Worm (Caenorhabditis elegans) whole organism, L4 larva: ENCODE results near the gene F49H12.4.

Experiments used
- F10B5.3 ChIP-seq: sonication (generic microtip); optimal IDR thresholded peaks from 2 replicates; lab custom pipeline; 2016; ENCODE audit warnings: mild to moderate bottlenecking, missing genetic modification characterization, missing compliant biosample characterization
- F26F4.8 ChIP-seq: fragments of 200-800 bp; sonication (Bioruptor generic); conservative IDR thresholded peaks from 2 replicates; pipeline ENCODE4 v1.3.6; 2022; ENCODE audit warnings: missing genetic modification characterization, missing compliant biosample characterization
- F37D6.2 ChIP-seq: sonication (generic microtip); optimal IDR thresholded peaks from 2 replicates; lab custom pipeline; 2016; ENCODE audit warnings: mild to moderate bottlenecking, missing genetic modification characterization, missing compliant biosample characterization
- Y5F2A.4 ChIP-seq: fragments of 200-800 bp; sonication (Bioruptor generic); optimal IDR thresholded peaks from 2 replicates; lab custom pipeline; 2018; ENCODE audit warnings: mild to moderate bottlenecking, missing genetic modification characterization, missing compliant biosample characterization
- ZK546.5 ChIP-seq, 2 experiments: sonication (generic microtip); optimal IDR thresholded peaks; 2 replicates each; lab custom pipeline; 2017; ENCODE audit warnings: missing biosample characterization in 2 of 2, missing genetic modification characterization in 2 of 2
- aly-2 ChIP-seq: sonication (generic microtip); optimal IDR thresholded peaks from 2 replicates; lab custom pipeline; 2018; ENCODE audit warnings: missing biosample characterization, missing genetic modification characterization
- ceh-28 ChIP-seq: fragments of 150-350 bp; optimal IDR thresholded peaks from 2 replicates; lab custom pipeline; 2014; ENCODE audit warnings: missing biosample characterization, missing genetic modification reagents, missing genetic modification characterization
- ceh-62 ChIP-seq: sonication (generic microtip); optimal IDR thresholded peaks from 2 replicates; lab custom pipeline; 2017; ENCODE audit warnings: missing biosample characterization, missing genetic modification characterization
- ces-1 ChIP-seq: fragments of 150-350 bp; sonication (generic microtip); optimal IDR thresholded peaks from 4 replicates; lab custom pipeline; 2014; ENCODE audit warnings: missing biosample characterization, missing genetic modification reagents, missing genetic modification characterization
- cey-2 ChIP-seq: sonication (generic microtip); optimal IDR thresholded peaks from 3 replicates; lab custom pipeline; 2017; ENCODE audit warnings: missing genetic modification characterization, mild to moderate bottlenecking, missing compliant biosample characterization, antibody characterized with exemption, borderline replicate concordance; ENCODE audit not compliant: insufficient read depth
- daf-12 ChIP-seq: fragments of 150-350 bp; optimal IDR thresholded peaks from 2 replicates; lab custom pipeline; 2014; ENCODE audit warnings: missing biosample characterization, missing genetic modification reagents, missing genetic modification characterization
- daf-16 ChIP-seq, 3 experiments: sonication (generic microtip); optimal IDR thresholded peaks; 2 replicates each; lab custom pipeline; 2016 to 2017; ENCODE audit warnings: missing genetic modification characterization in 3 of 3, missing genetic modification reagents in 3 of 3, mild to moderate bottlenecking in 2 of 3, missing compliant biosample characterization in 2 of 3, missing biosample characterization in 1 of 3, moderate library complexity in 1 of 3
- daf-19 ChIP-seq: fragments of 200-800 bp; sonication (Bioruptor generic); conservative IDR thresholded peaks from 2 replicates; pipeline ENCODE4 v1.3.6; 2022; ENCODE audit warnings: missing genetic modification characterization, missing compliant biosample characterization
- dmd-6 ChIP-seq: fragments of 200-800 bp; sonication (Bioruptor generic); IDR thresholded peaks from 2 replicates; pipeline ENCODE4 v1.3.6; 2022; ENCODE audit warnings: missing genetic modification reagents, missing genetic modification characterization, missing compliant biosample characterization
- dmd-9 ChIP-seq: fragments of 200-800 bp; sonication (Bioruptor generic); IDR thresholded peaks from 2 replicates; pipeline ENCODE4 v1.3.6; 2022; ENCODE audit warnings: missing genetic modification reagents, missing genetic modification characterization, missing compliant biosample characterization
- dpl-1 ChIP-seq: fragments of 150-350 bp; optimal IDR thresholded peaks from 2 replicates; lab custom pipeline; 2014; ENCODE audit warnings: missing biosample characterization, missing genetic modification reagents, missing genetic modification characterization
- duxl-1 ChIP-seq: sonication (generic microtip); optimal IDR thresholded peaks from 2 replicates; lab custom pipeline; 2016; ENCODE audit warnings: mild to moderate bottlenecking, missing genetic modification characterization, moderate library complexity, missing compliant biosample characterization; ENCODE audit not compliant: poor library complexity
- dve-1 ChIP-seq: sonication (generic microtip); optimal IDR thresholded peaks from 2 replicates; lab custom pipeline; 2017; ENCODE audit warnings: antibody characterized with exemption, mild to moderate bottlenecking, missing genetic modification characterization, missing compliant biosample characterization; ENCODE audit not compliant: insufficient read depth
- egl-43 ChIP-seq: fragments of 200-800 bp; sonication (Bioruptor generic); IDR thresholded peaks from 2 replicates; pipeline ENCODE4 v1.3.6; 2022; ENCODE audit warnings: missing genetic modification reagents, missing genetic modification characterization, missing compliant biosample characterization
- fkh-10 ChIP-seq: fragments of 150-350 bp; optimal IDR thresholded peaks from 2 replicates; lab custom pipeline; 2014; ENCODE audit warnings: missing biosample characterization, missing genetic modification reagents, missing genetic modification characterization
- fos-1 ChIP-seq: fragments of 150-350 bp; optimal IDR thresholded peaks from 2 replicates; lab custom pipeline; 2014; ENCODE audit warnings: missing biosample characterization, missing genetic modification characterization
- hlh-11 ChIP-seq: fragments of 200-800 bp; sonication (Bioruptor generic); optimal IDR thresholded peaks from 2 replicates; lab custom pipeline; 2018; ENCODE audit warnings: mild to moderate bottlenecking, missing genetic modification characterization, missing compliant biosample characterization
- jun-1 ChIP-seq: fragments of 150-350 bp; optimal IDR thresholded peaks from 2 replicates; lab custom pipeline; 2014; ENCODE audit warnings: missing biosample characterization, missing genetic modification reagents, missing genetic modification characterization
- lin-1 ChIP-seq: fragments of 200-800 bp; sonication (Bioruptor generic); IDR thresholded peaks from 2 replicates; pipeline ENCODE4 v1.3.6; 2022; ENCODE audit warnings: missing genetic modification reagents, missing genetic modification characterization, missing compliant biosample characterization
- lin-15B ChIP-seq: fragments of 150-350 bp; sonication (generic microtip); optimal IDR thresholded peaks from 3 replicates; lab custom pipeline; 2014; ENCODE audit warnings: missing biosample characterization, missing genetic modification characterization
- lin-29 ChIP-seq: fragments of 200-800 bp; sonication (Bioruptor generic); IDR thresholded peaks from 2 replicates; pipeline ENCODE4 v1.3.6; 2022; ENCODE audit warnings: missing genetic modification reagents, missing genetic modification characterization, missing compliant biosample characterization
- lin-39 ChIP-seq: fragments of 150-350 bp; optimal IDR thresholded peaks from 2 replicates; lab custom pipeline; 2014; ENCODE audit warnings: missing biosample characterization, missing genetic modification reagents, missing genetic modification characterization
- lsy-2 ChIP-seq, 2 experiments: fragments of 150-350 bp in 1 of 2; sonication (generic microtip) in 1 of 2; optimal IDR thresholded peaks; 2 replicates each; lab custom pipeline; 2014 to 2017; ENCODE audit warnings: missing biosample characterization in 2 of 2, missing genetic modification characterization in 2 of 2
- madf-5 ChIP-seq, 2 experiments: fragments of 200-800 bp; sonication (Bioruptor generic); IDR thresholded peaks; 2 replicates each; pipeline ENCODE4 v1.3.6; 2022; ENCODE audit warnings: missing compliant biosample characterization in 2 of 2, missing genetic modification characterization in 2 of 2
- mdl-1 ChIP-seq, 2 experiments: fragments of 150-350 bp in 1 of 2; sonication (generic microtip) in 1 of 2; optimal IDR thresholded peaks; 2 replicates each; lab custom pipeline; 2014 to 2017; ENCODE audit warnings: missing biosample characterization in 2 of 2, missing genetic modification characterization in 2 of 2
- mep-1 ChIP-seq: fragments of 150-350 bp; sonication (generic microtip); optimal IDR thresholded peaks from 3 replicates; lab custom pipeline; 2014; ENCODE audit warnings: missing biosample characterization, missing genetic modification characterization
- mes-2 ChIP-seq: sonication (generic microtip); optimal IDR thresholded peaks from 2 replicates; lab custom pipeline; 2016; ENCODE audit warnings: missing genotype, mild to moderate bottlenecking, missing genetic modification characterization, missing compliant biosample characterization; ENCODE audit not compliant: poor library complexity, severe bottlenecking
- nhr-10 ChIP-seq: fragments of 150-350 bp; optimal IDR thresholded peaks from 2 replicates; lab custom pipeline; 2014; ENCODE audit warnings: missing biosample characterization, missing genetic modification characterization
- nhr-111 ChIP-seq: fragments of 200-800 bp; sonication (Bioruptor generic); optimal IDR thresholded peaks from 2 replicates; lab custom pipeline; 2018; ENCODE audit warnings: mild to moderate bottlenecking, missing genetic modification characterization, missing compliant biosample characterization
- nhr-28 ChIP-seq: fragments of 150-350 bp; optimal IDR thresholded peaks from 2 replicates; lab custom pipeline; 2014; ENCODE audit warnings: missing biosample characterization, missing genetic modification characterization
- nhr-41 ChIP-seq: fragments of 200-800 bp; sonication (Bioruptor generic); IDR thresholded peaks from 2 replicates; pipeline ENCODE4 v1.3.6; 2022; ENCODE audit warnings: missing genetic modification reagents, missing genetic modification characterization, missing compliant biosample characterization
- nhr-6 ChIP-seq: fragments of 150-350 bp; optimal IDR thresholded peaks from 2 replicates; lab custom pipeline; 2014; ENCODE audit warnings: missing biosample characterization, missing genetic modification characterization
- nhr-76 ChIP-seq: fragments of 150-350 bp; optimal IDR thresholded peaks from 2 replicates; lab custom pipeline; 2014; ENCODE audit warnings: missing biosample characterization, missing genetic modification characterization
- nhr-77 ChIP-seq: fragments of 150-350 bp; optimal IDR thresholded peaks from 2 replicates; lab custom pipeline; 2014; ENCODE audit warnings: missing biosample characterization, missing genetic modification characterization
- pha-4 ChIP-seq, 2 experiments: fragments of 150-350 bp in 1 of 2; fragments of 200-800 bp in 1 of 2; sonication (Bioruptor generic) in 1 of 2; IDR thresholded peaks in 1 of 2; optimal IDR thresholded peaks in 1 of 2; 2 replicates each; pipeline versions ENCODE4 v1.3.6 to Lab custom; 2014 to 2022; ENCODE audit warnings: missing genetic modification characterization in 2 of 2, missing genetic modification reagents in 2 of 2, missing biosample characterization in 1 of 2, missing compliant biosample characterization in 1 of 2
- saeg-2 ChIP-seq: fragments of 200-800 bp; sonication (Bioruptor generic); IDR thresholded peaks from 2 replicates; pipeline ENCODE4 v1.3.6; 2022; ENCODE audit warnings: missing genetic modification reagents, missing genetic modification characterization, missing compliant biosample characterization
- skn-1 ChIP-seq: fragments of 150-350 bp; optimal IDR thresholded peaks from 2 replicates; lab custom pipeline; 2014; ENCODE audit warnings: missing biosample characterization, missing genetic modification characterization
- snpc-4 ChIP-seq: fragments of 150-350 bp; optimal IDR thresholded peaks from 2 replicates; lab custom pipeline; 2014; ENCODE audit warnings: missing biosample characterization, missing genetic modification characterization
- tra-1 ChIP-seq: fragments of 200-800 bp; sonication (Bioruptor generic); IDR thresholded peaks from 2 replicates; pipeline ENCODE4 v1.3.6; 2022; ENCODE audit warnings: missing genetic modification reagents, missing genetic modification characterization, missing compliant biosample characterization
- unc-130 ChIP-seq: sonication (generic microtip); optimal IDR thresholded peaks from 2 replicates; lab custom pipeline; 2016; ENCODE audit warnings: missing genetic modification reagents, missing genetic modification characterization, missing compliant biosample characterization
- unc-39 ChIP-seq: sonication (generic microtip); optimal IDR thresholded peaks from 2 replicates; lab custom pipeline; 2017; ENCODE audit warnings: missing biosample characterization, missing genetic modification characterization
- zip-2 ChIP-seq: fragments of 150-350 bp; optimal IDR thresholded peaks from 2 replicates; lab custom pipeline; 2014; ENCODE audit warnings: missing biosample characterization, missing genetic modification characterization

Gene F49H12.4

ce11 chrX:2068294-2068693 lies 11.3 kb upstream of the F49H12.4 start (continued):
- TF ChIP-seq Y5F2A.4 (no peak), fkh-10 (GFP tag; lab: Kevin White, UChicago) (no peak), mep-1 (tag; lab: Kevin White, UChicago) (no peak), egl-43 (GFP tag; lab: Robert Waterston, UW) (no peak), nhr-76 (no peak), hlh-11 (tag; lab: Kevin White, UChicago) (peak; percentile 53), dmd-6 (GFP tag; lab: Robert Waterston, UW) (peak; percentile 53), nhr-111 (no peak), dve-1 (tag; lab: Kevin White, UChicago) (peak; percentile 48), lin-39 (tag; lab: Kevin White, UChicago) (no peak), mes-2 (tag; lab: Kevin White, UChicago) (peak; percentile 4), daf-16 (GFP tag; optimal IDR thresholded peaks at IDR 0.05; lab: Kevin White, UChicago) (no peak), daf-16 (tag; optimal IDR thresholded peaks at IDR 0.05; lab: Kevin White, UChicago) (peak; percentile 83), dpl-1 (GFP tag; lab: Kevin White, UChicago) (no peak), lin-1 (GFP tag; lab: Robert Waterston, UW) (no peak), daf-19 (GFP tag; lab: Robert Waterston, UW) (no peak), nhr-10 (tag; lab: Kevin White, UChicago) (no peak), nhr-41 (no peak)
- TF ChIP-seq, all 104 proteins: peak for 9

ce11 chrX:2070418-2070996 lies 9.1 kb upstream of the F49H12.4 start, which contains the start of gene acl-4:
Gene acl-4, minus strand, starts transcription at chrX:2070444.
- TF ChIP-seq duxl-1 (no peak), ZK546.5 (tag; optimal IDR thresholded peaks at IDR 0.05; lab: Kevin White, UChicago) (no peak), daf-16 (GFP tag; optimal IDR thresholded peaks at IDR 0.05; lab: Kevin White, UChicago) (no peak), daf-16 (tag; optimal IDR thresholded peaks at IDR 0.05; lab: Kevin White, UChicago) (peak; percentile 47), egl-43 (GFP tag; lab: Robert Waterston, UW) (no peak), ceh-28 (tag; lab: Kevin White, UChicago) (no peak), nhr-28 (tag; lab: Kevin White, UChicago) (peak; percentile 44), lsy-2 (tag; optimal IDR thresholded peaks at IDR 0.05; lab: Kevin White, UChicago) (no peak), saeg-2 (GFP tag; lab: Robert Waterston, UW) (no peak), dve-1 (tag; lab: Kevin White, UChicago) (peak; percentile 17), nhr-77 (tag; lab: Kevin White, UChicago) (no peak), mes-2 (tag; lab: Kevin White, UChicago) (no peak), zip-2 (tag; lab: Kevin White, UChicago) (no peak), unc-130 (GFP tag; lab: Kevin White, UChicago) (no peak), madf-5 (GFP tag; IDR thresholded peaks at IDR 0.05; lab: Robert Waterston, UW) (no peak), cey-2 (no peak), Y5F2A.4 (no peak), fos-1 (tag; lab: Kevin White, UChicago) (no peak), ceh-62 (tag; lab: Kevin White, UChicago) (no peak), F26F4.8 (GFP tag; lab: Robert Waterston, UW) (no peak), F37D6.2 (no peak), lin-15B (no peak), nhr-6 (tag; lab: Kevin White, UChicago) (no peak), snpc-4 (tag; lab: Kevin White, UChicago) (no peak), dmd-6 (GFP tag; lab: Robert Waterston, UW) (peak; percentile 83), aly-2 (tag; lab: Kevin White, UChicago) (no peak), lin-29 (GFP tag; lab: Robert Waterston, UW) (no peak), daf-19 (GFP tag; lab: Robert Waterston, UW) (no peak), pha-4 (GFP tag; IDR thresholded peaks at IDR 0.05; lab: Robert Waterston, UW) (no peak), pha-4 (tag; optimal IDR thresholded peaks at IDR 0.05; lab: Kevin White, UChicago) (no peak), lin-39 (tag; lab: Kevin White, UChicago) (no peak), dmd-9 (GFP tag; lab: Robert Waterston, UW) (no peak), jun-1 (tag; lab: Kevin White, UChicago) (no peak), mdl-1 (tag; optimal IDR thresholded peaks at IDR 0.05; lab: Kevin White, UChicago) (peak in 1 of 2 experiments; percentile 41), F10B5.3 (tag; lab: Kevin White, UChicago) (no peak), tra-1 (GFP tag; lab: Robert Waterston, UW) (no peak), daf-12 (tag; lab: Kevin White, UChicago) (no peak), unc-39 (tag; lab: Kevin White, UChicago) (no peak), skn-1 (no peak), ces-1 (no peak)
